Worm (Caenorhabditis elegans) whole organism, L4 larva: Measurements from ENCODE around the gene W02B3.4.

Source experiments
- D1046.2 ChIP-seq: fragments of 200-800 bp; sonication (Bioruptor generic); IDR thresholded peaks from 2 replicates; pipeline ENCODE4 v1.3.6; 2022; ENCODE audit warnings: missing genetic modification characterization, missing compliant biosample characterization
- F10B5.3 ChIP-seq: sonication (generic microtip); optimal IDR thresholded peaks from 2 replicates; lab custom pipeline; 2016; ENCODE audit warnings: mild to moderate bottlenecking, missing genetic modification characterization, missing compliant biosample characterization
- F49E8.2 ChIP-seq: sonication (generic microtip); optimal IDR thresholded peaks from 2 replicates; lab custom pipeline; 2016; ENCODE audit warnings: missing compliant biosample characterization, mild to moderate bottlenecking, missing genetic modification characterization, borderline replicate concordance
- T20F7.1 ChIP-seq: fragments of 200-800 bp; sonication (Bioruptor generic); optimal IDR thresholded peaks from 2 replicates; lab custom pipeline; 2018; ENCODE audit warnings: mild to moderate bottlenecking, missing genetic modification characterization, missing compliant biosample characterization
- Y48G9A.11 ChIP-seq: fragments of 200-800 bp; sonication (Bioruptor generic); IDR thresholded peaks from 2 replicates; pipeline ENCODE4 v1.3.6; 2022; ENCODE audit warnings: missing genetic modification reagents, missing genetic modification characterization, missing compliant biosample characterization
- Y75B8A.6 ChIP-seq: fragments of 200-800 bp; sonication (Bioruptor generic); IDR thresholded peaks from 2 replicates; pipeline ENCODE4 v1.3.6; 2022; ENCODE audit warnings: missing genetic modification reagents, missing genetic modification characterization, missing compliant biosample characterization
- ZK546.5 ChIP-seq, 2 experiments: sonication (generic microtip); optimal IDR thresholded peaks; 2 replicates each; lab custom pipeline; 2017; ENCODE audit warnings: missing biosample characterization in 2 of 2, missing genetic modification characterization in 2 of 2
- aly-2 ChIP-seq: sonication (generic microtip); optimal IDR thresholded peaks from 2 replicates; lab custom pipeline; 2018; ENCODE audit warnings: missing biosample characterization, missing genetic modification characterization
- ama-1 ChIP-seq: fragments of 150-350 bp; optimal IDR thresholded peaks from 2 replicates; lab custom pipeline; 2014; ENCODE audit warnings: inconsistent platforms, mixed read lengths
- ceh-28 ChIP-seq: fragments of 150-350 bp; optimal IDR thresholded peaks from 2 replicates; lab custom pipeline; 2014; ENCODE audit warnings: missing biosample characterization, missing genetic modification reagents, missing genetic modification characterization
- ceh-62 ChIP-seq: sonication (generic microtip); optimal IDR thresholded peaks from 2 replicates; lab custom pipeline; 2017; ENCODE audit warnings: missing biosample characterization, missing genetic modification characterization
- ctbp-1 ChIP-seq: fragments of 200-800 bp; sonication (Bioruptor generic); IDR thresholded peaks from 2 replicates; pipeline ENCODE4 v1.3.6; 2022; ENCODE audit warnings: missing genetic modification reagents, missing genetic modification characterization, missing compliant biosample characterization
- daf-12 ChIP-seq: fragments of 150-350 bp; optimal IDR thresholded peaks from 2 replicates; lab custom pipeline; 2014; ENCODE audit warnings: missing biosample characterization, missing genetic modification reagents, missing genetic modification characterization
- daf-16 ChIP-seq, 3 experiments: sonication (generic microtip); optimal IDR thresholded peaks; 2 replicates each; lab custom pipeline; 2016 to 2017; ENCODE audit warnings: missing genetic modification characterization in 3 of 3, missing genetic modification reagents in 3 of 3, mild to moderate bottlenecking in 2 of 3, missing compliant biosample characterization in 2 of 3, missing biosample characterization in 1 of 3, moderate library complexity in 1 of 3
- dmd-8 ChIP-seq: fragments of 200-800 bp; sonication (Bioruptor generic); IDR thresholded peaks from 2 replicates; pipeline ENCODE4 v1.3.6; 2022; ENCODE audit warnings: missing genetic modification characterization, missing compliant biosample characterization
- dpl-1 ChIP-seq: fragments of 150-350 bp; optimal IDR thresholded peaks from 2 replicates; lab custom pipeline; 2014; ENCODE audit warnings: missing biosample characterization, missing genetic modification reagents, missing genetic modification characterization
- duxl-1 ChIP-seq: sonication (generic microtip); optimal IDR thresholded peaks from 2 replicates; lab custom pipeline; 2016; ENCODE audit warnings: mild to moderate bottlenecking, missing genetic modification characterization, moderate library complexity, missing compliant biosample characterization; ENCODE audit not compliant: poor library complexity
- dve-1 ChIP-seq: sonication (generic microtip); optimal IDR thresholded peaks from 2 replicates; lab custom pipeline; 2017; ENCODE audit warnings: antibody characterized with exemption, mild to moderate bottlenecking, missing genetic modification characterization, missing compliant biosample characterization; ENCODE audit not compliant: insufficient read depth
- egl-27 ChIP-seq: sonication (generic microtip); optimal IDR thresholded peaks from 3 replicates; lab custom pipeline; 2017; ENCODE audit warnings: missing biosample characterization, missing genetic modification reagents, missing genetic modification characterization
- fos-1 ChIP-seq: fragments of 150-350 bp; optimal IDR thresholded peaks from 2 replicates; lab custom pipeline; 2014; ENCODE audit warnings: missing biosample characterization, missing genetic modification characterization
- gei-8 ChIP-seq: fragments of 200-800 bp; sonication (Bioruptor generic); optimal IDR thresholded peaks from 2 replicates; lab custom pipeline; 2018; ENCODE audit warnings: mild to moderate bottlenecking, missing genetic modification characterization, missing compliant biosample characterization
- hif-1 ChIP-seq, 2 experiments: sonication (generic microtip); optimal IDR thresholded peaks; 2 replicates each; lab custom pipeline; 2016 to 2017; ENCODE audit warnings: missing compliant biosample characterization in 2 of 2, missing genetic modification characterization in 2 of 2, missing genetic modification reagents in 2 of 2, missing genotype in 2 of 2, mild to moderate bottlenecking in 1 of 2
- hlh-11 ChIP-seq: fragments of 200-800 bp; sonication (Bioruptor generic); optimal IDR thresholded peaks from 2 replicates; lab custom pipeline; 2018; ENCODE audit warnings: mild to moderate bottlenecking, missing genetic modification characterization, missing compliant biosample characterization
- hlh-30 ChIP-seq: sonication (generic microtip); optimal IDR thresholded peaks from 2 replicates; lab custom pipeline; 2017; ENCODE audit warnings: antibody characterized with exemption, mild to moderate bottlenecking, missing genetic modification characterization, missing compliant biosample characterization; ENCODE audit not compliant: insufficient read depth
- jun-1 ChIP-seq: fragments of 150-350 bp; optimal IDR thresholded peaks from 2 replicates; lab custom pipeline; 2014; ENCODE audit warnings: missing biosample characterization, missing genetic modification reagents, missing genetic modification characterization
- lin-13 ChIP-seq: fragments of 150-350 bp; optimal IDR thresholded peaks from 2 replicates; lab custom pipeline; 2014; ENCODE audit warnings: missing biosample characterization, missing genetic modification reagents, missing genetic modification characterization
- lin-15B ChIP-seq: fragments of 150-350 bp; sonication (generic microtip); optimal IDR thresholded peaks from 3 replicates; lab custom pipeline; 2014; ENCODE audit warnings: missing biosample characterization, missing genetic modification characterization
- lin-29 ChIP-seq: fragments of 200-800 bp; sonication (Bioruptor generic); IDR thresholded peaks from 2 replicates; pipeline ENCODE4 v1.3.6; 2022; ENCODE audit warnings: missing genetic modification reagents, missing genetic modification characterization, missing compliant biosample characterization
- lin-39 ChIP-seq: fragments of 150-350 bp; optimal IDR thresholded peaks from 2 replicates; lab custom pipeline; 2014; ENCODE audit warnings: missing biosample characterization, missing genetic modification reagents, missing genetic modification characterization
- lir-3 ChIP-seq: sonication (generic microtip); optimal IDR thresholded peaks from 2 replicates; lab custom pipeline; 2016; ENCODE audit warnings: mild to moderate bottlenecking, missing genetic modification characterization, missing compliant biosample characterization
- mes-2 ChIP-seq: sonication (generic microtip); optimal IDR thresholded peaks from 2 replicates; lab custom pipeline; 2016; ENCODE audit warnings: missing genotype, mild to moderate bottlenecking, missing genetic modification characterization, missing compliant biosample characterization; ENCODE audit not compliant: poor library complexity, severe bottlenecking
- mxl-3 ChIP-seq: fragments of 200-800 bp; sonication (Bioruptor generic); optimal IDR thresholded peaks from 2 replicates; lab custom pipeline; 2018; ENCODE audit warnings: mild to moderate bottlenecking, missing genetic modification characterization, missing compliant biosample characterization
- nhr-102 ChIP-seq: sonication (generic microtip); optimal IDR thresholded peaks from 2 replicates; lab custom pipeline; 2016; ENCODE audit warnings: mild to moderate bottlenecking, missing genetic modification characterization, moderate library complexity, missing compliant biosample characterization
- nhr-111 ChIP-seq: fragments of 200-800 bp; sonication (Bioruptor generic); optimal IDR thresholded peaks from 2 replicates; lab custom pipeline; 2018; ENCODE audit warnings: mild to moderate bottlenecking, missing genetic modification characterization, missing compliant biosample characterization
- nhr-25 ChIP-seq: sonication (generic microtip); optimal IDR thresholded peaks from 2 replicates; lab custom pipeline; 2017; ENCODE audit warnings: missing genetic modification characterization, mild to moderate bottlenecking, missing compliant biosample characterization, antibody characterized with exemption, moderate library complexity, borderline replicate concordance; ENCODE audit not compliant: insufficient read depth
- nhr-28 ChIP-seq: fragments of 150-350 bp; optimal IDR thresholded peaks from 2 replicates; lab custom pipeline; 2014; ENCODE audit warnings: missing biosample characterization, missing genetic modification characterization
- nhr-41 ChIP-seq: fragments of 200-800 bp; sonication (Bioruptor generic); IDR thresholded peaks from 2 replicates; pipeline ENCODE4 v1.3.6; 2022; ENCODE audit warnings: missing genetic modification reagents, missing genetic modification characterization, missing compliant biosample characterization
- nhr-48 ChIP-seq: sonication (generic microtip); optimal IDR thresholded peaks from 2 replicates; lab custom pipeline; 2016; ENCODE audit warnings: mild to moderate bottlenecking, missing genetic modification characterization, missing compliant biosample characterization
- nhr-76 ChIP-seq: fragments of 150-350 bp; optimal IDR thresholded peaks from 2 replicates; lab custom pipeline; 2014; ENCODE audit warnings: missing biosample characterization, missing genetic modification characterization
- nhr-77 ChIP-seq: fragments of 150-350 bp; optimal IDR thresholded peaks from 2 replicates; lab custom pipeline; 2014; ENCODE audit warnings: missing biosample characterization, missing genetic modification characterization
- pha-4 ChIP-seq, 2 experiments: fragments of 150-350 bp in 1 of 2; fragments of 200-800 bp in 1 of 2; sonication (Bioruptor generic) in 1 of 2; IDR thresholded peaks in 1 of 2; optimal IDR thresholded peaks in 1 of 2; 2 replicates each; pipeline versions ENCODE4 v1.3.6 to Lab custom; 2014 to 2022; ENCODE audit warnings: missing genetic modification characterization in 2 of 2, missing genetic modification reagents in 2 of 2, missing biosample characterization in 1 of 2, missing compliant biosample characterization in 1 of 2
- php-3 ChIP-seq: fragments of 200-800 bp; sonication (Bioruptor generic); IDR thresholded peaks from 2 replicates; pipeline ENCODE4 v1.3.6; 2022; ENCODE audit warnings: missing genetic modification reagents, missing genetic modification characterization, missing compliant biosample characterization
- rbr-2 ChIP-seq: sonication (generic microtip); optimal IDR thresholded peaks from 2 replicates; lab custom pipeline; 2016; ENCODE audit warnings: missing genotype, missing genetic modification characterization, missing compliant biosample characterization
- set-16 ChIP-seq: fragments of 200-800 bp; sonication (Bioruptor generic); IDR thresholded peaks from 2 replicates; pipeline ENCODE4 v1.3.6; 2022; ENCODE audit warnings: missing genetic modification reagents, missing genetic modification characterization, missing compliant biosample characterization
- skn-1 ChIP-seq: fragments of 150-350 bp; optimal IDR thresholded peaks from 2 replicates; lab custom pipeline; 2014; ENCODE audit warnings: missing biosample characterization, missing genetic modification characterization
- spr-1 ChIP-seq: sonication (generic microtip); optimal IDR thresholded peaks from 2 replicates; lab custom pipeline; 2016; ENCODE audit warnings: mild to moderate bottlenecking, missing genetic modification characterization, missing compliant biosample characterization
- tra-1 ChIP-seq: fragments of 200-800 bp; sonication (Bioruptor generic); IDR thresholded peaks from 2 replicates; pipeline ENCODE4 v1.3.6; 2022; ENCODE audit warnings: missing genetic modification reagents, missing genetic modification characterization, missing compliant biosample characterization
- unc-39 ChIP-seq: sonication (generic microtip); optimal IDR thresholded peaks from 2 replicates; lab custom pipeline; 2017; ENCODE audit warnings: missing biosample characterization, missing genetic modification characterization
- vab-7 ChIP-seq: fragments of 200-800 bp; sonication (Bioruptor generic); IDR thresholded peaks from 2 replicates; pipeline ENCODE4 v1.3.6; 2022; ENCODE audit warnings: missing genetic modification reagents, missing genetic modification characterization, missing compliant biosample characterization
- zip-11 ChIP-seq: fragments of 200-800 bp; sonication (Bioruptor generic); IDR thresholded peaks from 2 replicates; pipeline ENCODE4 v1.3.6; 2022; ENCODE audit warnings: missing genetic modification characterization, missing compliant biosample characterization
- ztf-7 ChIP-seq: fragments of 150-350 bp; optimal IDR thresholded peaks from 2 replicates; lab custom pipeline; 2014; ENCODE audit warnings: missing biosample characterization, missing genetic modification characterization

W02B3.4 gene

DNA sequence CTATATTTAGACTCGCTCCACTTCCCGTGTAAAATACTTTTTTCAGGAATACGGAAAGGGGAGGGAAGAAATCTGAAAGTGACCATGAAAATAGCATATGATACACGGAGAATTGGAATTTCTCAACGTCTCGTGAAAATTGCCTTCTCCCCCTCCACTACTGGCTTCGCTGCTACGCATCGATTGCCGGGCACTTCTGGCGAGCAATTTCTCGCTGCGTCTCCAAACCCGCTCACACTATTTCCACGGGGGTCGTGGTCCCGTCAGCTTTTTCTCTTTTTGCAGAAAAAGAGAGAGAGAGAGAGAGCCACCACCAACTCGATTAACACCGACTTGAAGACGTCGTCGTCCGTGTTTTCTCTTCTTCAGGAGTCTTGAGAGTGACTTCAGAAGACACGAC is 12.2 kb downstream of the W02B3.4 start (continued):
- TF ChIP-seq spr-1 (tag; lab: Kevin White, UChicago) (no peak), zip-11 (no peak), dmd-8 (GFP tag; lab: Robert Waterston, UW) (no peak), ama-1 (lab: Kevin White, UChicago) (no peak), lin-29 (no peak), aly-2 (tag; lab: Kevin White, UChicago) (no peak), gei-8 (no peak), nhr-76 (tag; lab: Kevin White, UChicago) (no peak), unc-39 (tag; lab: Kevin White, UChicago) (no peak), D1046.2 (no peak), hlh-30 (tag; lab: Kevin White, UChicago) (peak; percentile 73), php-3 (GFP tag; lab: Robert Waterston, UW) (no peak), lin-39 (tag; lab: Kevin White, UChicago) (no peak), nhr-77 (tag; lab: Kevin White, UChicago) (no peak), Y48G9A.11 (no peak), nhr-41 (GFP tag; lab: Robert Waterston, UW) (no peak), rbr-2 (tag; lab: Kevin White, UChicago) (peak; percentile 76), lin-15B (no peak), nhr-111 (no peak), fos-1 (tag; lab: Kevin White, UChicago) (no peak), mes-2 (tag; lab: Kevin White, UChicago) (no peak), ZK546.5 (tag; optimal IDR thresholded peaks at IDR 0.05; lab: Kevin White, UChicago) (no peak), nhr-25 (tag; lab: Kevin White, UChicago) (no peak), set-16 (GFP tag; lab: Robert Waterston, UW) (peak; percentile 63), dpl-1 (no peak), tra-1 (GFP tag; lab: Robert Waterston, UW) (no peak), egl-27 (no peak), lir-3 (tag; lab: Kevin White, UChicago) (no peak), pha-4 (GFP tag; IDR thresholded peaks at IDR 0.05; lab: Robert Waterston, UW) (no peak), pha-4 (tag; optimal IDR thresholded peaks at IDR 0.05; lab: Kevin White, UChicago) (no peak), daf-16 (GFP tag; optimal IDR thresholded peaks at IDR 0.05; lab: Kevin White, UChicago) (no peak), daf-16 (tag; optimal IDR thresholded peaks at IDR 0.05; lab: Kevin White, UChicago) (no peak), Y75B8A.6 (GFP tag; lab: Robert Waterston, UW) (no peak), nhr-28 (no peak), skn-1 (no peak), lin-13 (GFP tag; lab: Kevin White, UChicago) (no peak), T20F7.1 (GFP tag; lab: Kevin White, UChicago) (no peak), nhr-48 (tag; lab: Kevin White, UChicago) (no peak), hif-1 (tag; optimal IDR thresholded peaks at IDR 0.05; lab: Kevin White, UChicago) (peak in 1 of 2 experiments; percentile 35), dve-1 (tag; lab: Kevin White, UChicago) (no peak), vab-7 (GFP tag; lab: Robert Waterston, UW) (no peak), nhr-102 (tag; lab: Kevin White, UChicago) (no peak), hlh-11 (tag; lab: Kevin White, UChicago) (peak; percentile 30), F49E8.2 (tag; lab: Kevin White, UChicago) (no peak), F10B5.3 (tag; lab: Kevin White, UChicago) (no peak), ctbp-1 (GFP tag; lab: Robert Waterston, UW) (peak; percentile 77), duxl-1 (tag; lab: Kevin White, UChicago) (no peak), ceh-28 (tag; lab: Kevin White, UChicago) (no peak), daf-12 (tag; lab: Kevin White, UChicago) (no peak), mxl-3 (GFP tag; lab: Kevin White, UChicago) (no peak), ztf-7 (tag; lab: Kevin White, UChicago) (no peak), ceh-62 (tag; lab: Kevin White, UChicago) (no peak), jun-1 (tag; lab: Kevin White, UChicago) (no peak)
